Fruit fly (Drosophila melanogaster) whole organism, embryonic: ENCODE data around the gene pkaap.

Experiments
- CG12942 ChIP-seq: fragments of 200-800 bp; sonication (Bioruptor generic); optimal IDR thresholded peaks from 3 replicates; lab custom pipeline; 2016; ENCODE audit warnings: missing biosample characterization, missing genetic modification characterization
- CG17802 ChIP-seq: fragments of 200-800 bp; sonication (Bioruptor generic); optimal IDR thresholded peaks from 2 replicates; lab custom pipeline; 2018; ENCODE audit warnings: missing biosample characterization, mild to moderate bottlenecking, missing genetic modification characterization, moderate library complexity
- CG17912 ChIP-seq: fragments of 200-800 bp; sonication (Bioruptor generic); optimal IDR thresholded peaks from 2 replicates; lab custom pipeline; 2018; ENCODE audit warnings: missing biosample characterization, mild to moderate bottlenecking, missing genetic modification characterization
- danr ChIP-seq: fragments of 200-800 bp; sonication (Bioruptor generic); IDR thresholded peaks from 2 replicates; pipeline ENCODE4 v1.3.6; 2022; ENCODE audit warnings: missing biosample characterization, missing genetic modification characterization
- nom ChIP-seq: fragments of 200-800 bp; sonication (Bioruptor generic); optimal IDR thresholded peaks from 2 replicates; lab custom pipeline; 2017; ENCODE audit warnings: missing biosample characterization, missing genetic modification characterization, mild to moderate bottlenecking, moderate library complexity, missing genetic modification reagents

- TF ChIP-seq CG12942 (GFP tag; lab: Kevin White, UChicago), result no peak
- no peak for TF ChIP-seq CG17912
- no peak for TF ChIP-seq nom (GFP tag; lab: Kevin White, UChicago)
- TF ChIP-seq danr, result no peak
- TF ChIP-seq CG17802, result no peak
Observed at dm6 chr2L:16340268-16340667, 52.2 kb downstream of the pkaap start, which contains the start of gene CG42266.
